Worm (Caenorhabditis elegans) whole organism, young adult: ENCODE measurements around the gene ZK228.3.
"Not testable (repeated sequence)": the region's sequence is repeated elsewhere in the genome, so short reads cannot be mapped to it uniquely, and the experiment has no call there.

Experiments
- B0019.2 ChIP-seq: fragments of 200-800 bp; sonication (Bioruptor generic); conservative IDR thresholded peaks from 2 replicates; pipeline ENCODE4 v1.3.6; 2022; ENCODE audit warnings: missing genetic modification reagents, missing genetic modification characterization, missing compliant biosample characterization
- B0035.1 ChIP-seq: sonication (generic microtip); optimal IDR thresholded peaks from 2 replicates; lab custom pipeline; 2016; ENCODE audit warnings: missing genetic modification characterization, mild to moderate bottlenecking, missing compliant biosample characterization, missing genotype, missing genetic modification reagents
- B0261.1 ChIP-seq: sonication (generic microtip); optimal IDR thresholded peaks from 2 replicates; lab custom pipeline; 2016; ENCODE audit warnings: mild to moderate bottlenecking, missing genetic modification characterization, moderate library complexity, missing compliant biosample characterization
- C06A6.2 ChIP-seq: fragments of 200-800 bp; sonication (Bioruptor generic); conservative IDR thresholded peaks from 2 replicates; pipeline ENCODE4 v1.3.6; 2022; ENCODE audit warnings: missing genetic modification characterization, missing compliant biosample characterization
- F23B12.7 ChIP-seq: sonication (generic microtip); optimal IDR thresholded peaks from 2 replicates; lab custom pipeline; 2017; ENCODE audit warnings: missing genetic modification characterization, mild to moderate bottlenecking, missing compliant biosample characterization, antibody characterized with exemption, moderate library complexity; ENCODE audit not compliant: insufficient read depth
- F39B2.1 ChIP-seq: fragments of 200-800 bp; sonication (Bioruptor generic); IDR thresholded peaks from 2 replicates; pipeline ENCODE4 v1.3.6; 2022; ENCODE audit warnings: missing genetic modification reagents, missing genetic modification characterization, missing compliant biosample characterization
- K12H6.12 ChIP-seq: fragments of 200-800 bp; sonication (Bioruptor generic); optimal IDR thresholded peaks from 2 replicates; lab custom pipeline; 2018; ENCODE audit warnings: mild to moderate bottlenecking, missing genetic modification characterization, missing compliant biosample characterization
- Y56A3A.18 ChIP-seq: fragments of 200-800 bp; sonication (Bioruptor generic); IDR thresholded peaks from 2 replicates; pipeline ENCODE4 v1.3.6; 2022; ENCODE audit warnings: missing genetic modification reagents, missing genetic modification characterization, missing compliant biosample characterization
- aptf-2 ChIP-seq: fragments of 200-800 bp; sonication (Bioruptor generic); conservative IDR thresholded peaks from 2 replicates; pipeline ENCODE4 v1.3.6; 2022; ENCODE audit warnings: missing genetic modification reagents, missing genetic modification characterization, missing compliant biosample characterization
- aptf-3 ChIP-seq: fragments of 200-800 bp; sonication (Bioruptor generic); IDR thresholded peaks from 2 replicates; pipeline ENCODE4 v1.3.6; 2022; ENCODE audit warnings: missing genetic modification characterization, missing compliant biosample characterization
- atf-7 ChIP-seq: sonication (generic microtip); optimal IDR thresholded peaks from 2 replicates; lab custom pipeline; 2017; ENCODE audit warnings: mild to moderate bottlenecking, missing genetic modification characterization, missing compliant biosample characterization
- athp-1 ChIP-seq: sonication (generic microtip); optimal IDR thresholded peaks from 2 replicates; lab custom pipeline; 2017; ENCODE audit warnings: mild to moderate bottlenecking, missing genetic modification characterization, missing compliant biosample characterization
- attf-6 ChIP-seq: fragments of 200-800 bp; sonication (Bioruptor generic); IDR thresholded peaks from 2 replicates; pipeline ENCODE4 v1.3.6; 2022; ENCODE audit warnings: missing genetic modification reagents, missing genetic modification characterization, missing compliant biosample characterization
- bed-1 ChIP-seq: fragments of 200-800 bp; sonication (Bioruptor generic); IDR thresholded peaks from 2 replicates; pipeline ENCODE4 v1.3.6; 2022; ENCODE audit warnings: missing genetic modification reagents, missing genetic modification characterization, missing compliant biosample characterization
- bed-2 ChIP-seq: fragments of 200-800 bp; sonication (Bioruptor generic); IDR thresholded peaks from 2 replicates; pipeline ENCODE4 v1.3.6; 2022; ENCODE audit warnings: missing genetic modification reagents, missing genetic modification characterization, missing compliant biosample characterization
- cebp-1 ChIP-seq, 2 experiments: fragments of 200-800 bp in 1 of 2; sonication (Bioruptor generic) in 1 of 2; sonication (generic microtip) in 1 of 2; IDR thresholded peaks in 1 of 2; optimal IDR thresholded peaks in 1 of 2; 2 replicates each; pipeline versions ENCODE4 v1.3.6 to Lab custom; 2017 to 2022; ENCODE audit warnings: missing compliant biosample characterization in 2 of 2, missing genetic modification characterization in 2 of 2, mild to moderate bottlenecking in 1 of 2, missing genetic modification reagents in 1 of 2, moderate library complexity in 1 of 2
- ceh-27 ChIP-seq: fragments of 200-800 bp; sonication (Bioruptor generic); optimal IDR thresholded peaks from 2 replicates; lab custom pipeline; 2018; ENCODE audit warnings: mild to moderate bottlenecking, missing genetic modification characterization, moderate library complexity, missing compliant biosample characterization
- ceh-58 ChIP-seq: fragments of 200-800 bp; sonication (Bioruptor generic); IDR thresholded peaks from 2 replicates; pipeline ENCODE4 v1.3.6; 2022; ENCODE audit warnings: missing genetic modification characterization, missing compliant biosample characterization
- ceh-79 ChIP-seq: sonication (generic microtip); optimal IDR thresholded peaks from 2 replicates; lab custom pipeline; 2017; ENCODE audit warnings: mild to moderate bottlenecking, missing genetic modification characterization, missing compliant biosample characterization
- chd-7 ChIP-seq: sonication (generic microtip); optimal IDR thresholded peaks from 2 replicates; lab custom pipeline; 2016; ENCODE audit warnings: mild to moderate bottlenecking, missing genetic modification characterization, moderate library complexity, missing compliant biosample characterization
- dox-1 ChIP-seq: fragments of 200-800 bp; sonication (Bioruptor generic); IDR thresholded peaks from 2 replicates; pipeline ENCODE4 v1.3.6; 2022; ENCODE audit warnings: missing genetic modification reagents, missing genetic modification characterization, missing compliant biosample characterization
- ekl-4 ChIP-seq: fragments of 200-800 bp; sonication (Bioruptor generic); IDR thresholded peaks from 2 replicates; pipeline ENCODE4 v1.3.6; 2022; ENCODE audit warnings: missing genetic modification reagents, missing genetic modification characterization, missing compliant biosample characterization
- gei-17 ChIP-seq: fragments of 200-800 bp; sonication (Bioruptor generic); optimal IDR thresholded peaks from 2 replicates; lab custom pipeline; 2018; ENCODE audit warnings: mild to moderate bottlenecking, missing genetic modification characterization, missing compliant biosample characterization
- hlh-12 ChIP-seq: sonication (generic microtip); optimal IDR thresholded peaks from 2 replicates; lab custom pipeline; 2016; ENCODE audit warnings: missing genetic modification characterization, missing compliant biosample characterization
- hmg-1.2 ChIP-seq: fragments of 200-800 bp; sonication (Bioruptor generic); IDR thresholded peaks from 2 replicates; pipeline ENCODE4 v1.3.6; 2022; ENCODE audit warnings: missing genetic modification reagents, missing genetic modification characterization, missing compliant biosample characterization
- let-526 ChIP-seq: fragments of 200-800 bp; sonication (Bioruptor generic); IDR thresholded peaks from 2 replicates; pipeline ENCODE4 v1.3.6; 2022; ENCODE audit warnings: missing genetic modification reagents, missing genetic modification characterization, missing compliant biosample characterization
- lin-35 ChIP-seq, 3 experiments: fragments of 150-350 bp in 2 of 3; sonication (generic microtip) in 1 of 3; optimal IDR thresholded peaks; 2 replicates each; lab custom pipeline; 2014 to 2018; ENCODE audit warnings: missing biosample characterization in 3 of 3, missing genetic modification characterization in 3 of 3, missing genetic modification reagents in 3 of 3
- lin-40 ChIP-seq: sonication (generic microtip); optimal IDR thresholded peaks from 2 replicates; lab custom pipeline; 2016; ENCODE audit warnings: missing genetic modification characterization, mild to moderate bottlenecking, missing compliant biosample characterization, missing genotype, missing genetic modification reagents
- madf-8 ChIP-seq: fragments of 200-800 bp; sonication (Bioruptor generic); conservative IDR thresholded peaks from 2 replicates; pipeline ENCODE4 v1.3.6; 2022; ENCODE audit warnings: missing genetic modification reagents, missing genetic modification characterization, missing compliant biosample characterization
- nhr-80 ChIP-seq: sonication (generic microtip); optimal IDR thresholded peaks from 2 replicates; lab custom pipeline; 2016; ENCODE audit warnings: missing genetic modification characterization, missing compliant biosample characterization
- pha-4 ChIP-seq: fragments of 150-350 bp; sonication (generic microtip); optimal IDR thresholded peaks from 2 replicates; lab custom pipeline; 2014; ENCODE audit warnings: missing biosample characterization, missing genetic modification reagents, missing genetic modification characterization
- rcor-1 ChIP-seq: fragments of 200-800 bp; sonication (Bioruptor generic); IDR thresholded peaks from 2 replicates; pipeline ENCODE4 v1.3.6; 2022; ENCODE audit warnings: missing genetic modification reagents, missing genetic modification characterization, missing compliant biosample characterization
- rpc-1 ChIP-seq, 2 experiments: fragments of 150-350 bp in 1 of 2; sonication (generic microtip) in 1 of 2; optimal IDR thresholded peaks; 2 replicates each; lab custom pipeline; 2014 to 2018; ENCODE audit warnings: missing biosample characterization in 1 of 2, missing genetic modification characterization in 1 of 2, missing genetic modification reagents in 1 of 2, missing genotype in 1 of 2
- sea-2 ChIP-seq: fragments of 200-800 bp; sonication (Bioruptor generic); IDR thresholded peaks from 2 replicates; pipeline ENCODE4 v1.3.6; 2022; ENCODE audit warnings: missing genetic modification characterization, missing compliant biosample characterization
- snpc-1.1 ChIP-seq: sonication (generic microtip); optimal IDR thresholded peaks from 2 replicates; lab custom pipeline; 2017; ENCODE audit warnings: missing genetic modification characterization, mild to moderate bottlenecking, missing compliant biosample characterization, antibody characterized with exemption, moderate library complexity, missing genotype, missing genetic modification reagents; ENCODE audit not compliant: insufficient read depth
- snpc-3.4 ChIP-seq: sonication (generic microtip); optimal IDR thresholded peaks from 2 replicates; lab custom pipeline; 2017; ENCODE audit warnings: missing genetic modification characterization, mild to moderate bottlenecking, missing compliant biosample characterization, antibody characterized with exemption, moderate library complexity, missing genotype, missing genetic modification reagents
- unc-62 ChIP-seq: fragments of 150-350 bp; optimal IDR thresholded peaks from 2 replicates; lab custom pipeline; 2014; ENCODE audit warnings: missing biosample characterization, missing genetic modification reagents, missing genetic modification characterization
- zfh-2 ChIP-seq: fragments of 200-800 bp; sonication (Bioruptor generic); conservative IDR thresholded peaks from 2 replicates; pipeline ENCODE4 v1.3.6; 2022; ENCODE audit warnings: missing genetic modification reagents, missing genetic modification characterization, missing compliant biosample characterization
- zim-3 ChIP-seq: sonication (generic microtip); optimal IDR thresholded peaks from 2 replicates; lab custom pipeline; 2017; ENCODE audit warnings: mild to moderate bottlenecking, missing genetic modification characterization, moderate library complexity, missing compliant biosample characterization

ZK228.3 gene

ce11 chrV:18462365-18462837, 1.4 kb upstream of the ZK228.3 start, which contains the start of gene ZK228.4:
Gene ZK228.4, plus strand, starts transcription at chrV:18462787.
- TF ChIP-seq aptf-2, result no peak
- TF ChIP-seq snpc-1.1, result no peak
- no peak for TF ChIP-seq pha-4
- peak; percentile 38 for TF ChIP-seq nhr-80 (tag; lab: Kevin White, UChicago)
- no peak for TF ChIP-seq zim-3
- TF ChIP-seq hlh-12 (tag; lab: Kevin White, UChicago), result no peak
- TF ChIP-seq lin-35 (GFP tag; optimal IDR thresholded peaks at IDR 0.05; lab: Kevin White, UChicago), result no peak
- TF ChIP-seq bed-2 (GFP tag; lab: Robert Waterston, UW), result no peak
- TF ChIP-seq, all 124 proteins: peak for 1

- TF ChIP-seq madf-8 (GFP tag; lab: Robert Waterston, UW) (no peak), hlh-12 (tag; lab: Kevin White, UChicago) (no peak), F39B2.1 (GFP tag; lab: Robert Waterston, UW) (no peak), zfh-2 (GFP tag; lab: Robert Waterston, UW) (no peak), hmg-1.2 (GFP tag; lab: Robert Waterston, UW) (no peak), gei-17 (GFP tag; lab: Kevin White, UChicago) (no peak), let-526 (GFP tag; lab: Robert Waterston, UW) (no peak), unc-62 (GFP tag; lab: Kevin White, UChicago) (no peak)
Measured at ce11 chrV:18456574-18456973, 4.5 kb downstream of the ZK228.3 start, which contains the start of gene ZK228.10. Gene ZK228.10, plus strand, starts transcription at chrV:18456874.

ce11 chrV:18444118-18444517, 16.9 kb downstream of the ZK228.3 start, which contains the start of gene ZK228.1:
Gene ZK228.1, plus strand, starts transcription at chrV:18444418.
- TF ChIP-seq sea-2 (GFP tag; lab: Robert Waterston, UW) (no peak), pha-4 (no peak), chd-7 (no peak), let-526 (GFP tag; lab: Robert Waterston, UW) (no peak), cebp-1 (GFP tag; IDR thresholded peaks at IDR 0.05; lab: Robert Waterston, UW) (no peak), cebp-1 (tag; optimal IDR thresholded peaks at IDR 0.05; lab: Kevin White, UChicago) (no peak), ekl-4 (GFP tag; lab: Robert Waterston, UW) (no peak), F23B12.7 (tag; lab: Kevin White, UChicago) (no peak), attf-6 (GFP tag; lab: Robert Waterston, UW) (no peak), B0261.1 (tag; lab: Kevin White, UChicago) (no peak), bed-1 (GFP tag; lab: Robert Waterston, UW) (no peak), B0019.2 (GFP tag; lab: Robert Waterston, UW) (no peak)

ce11 chrV:18439469-18439868, 21.6 kb downstream of the ZK228.3 start, which contains the start of gene ZK262.9:
Gene ZK262.9, plus strand, starts transcription at chrV:18439769.
- not testable (repeated sequence) for TF ChIP-seq ceh-27 (GFP tag; lab: Kevin White, UChicago); Y56A3A.18 (GFP tag; lab: Robert Waterston, UW); snpc-3.4 (tag; lab: Kevin White, UChicago)

ce11 chrV:18438081-18438480, 23.0 kb downstream of the ZK228.3 start, which contains the start of gene ZK262.8:
Gene ZK262.8, plus strand, starts transcription at chrV:18438381.
- no peak for TF ChIP-seq unc-62 (GFP tag; lab: Kevin White, UChicago)
- no peak for TF ChIP-seq bed-2 (GFP tag; lab: Robert Waterston, UW)
- TF ChIP-seq C06A6.2 (GFP tag; lab: Robert Waterston, UW), result no peak
- no peak for TF ChIP-seq lin-40 (tag; lab: Kevin White, UChicago)
- TF ChIP-seq ceh-79, result no peak
- TF ChIP-seq aptf-3 (GFP tag; lab: Robert Waterston, UW), result no peak
- TF ChIP-seq athp-1 (tag; lab: Kevin White, UChicago), result no peak
- no peak for TF ChIP-seq K12H6.12 (tag; lab: Kevin White, UChicago)
- no peak for TF ChIP-seq rcor-1 (GFP tag; lab: Robert Waterston, UW)
- TF ChIP-seq B0035.1 (tag; lab: Kevin White, UChicago), result no peak
- TF ChIP-seq zfh-2 (GFP tag; lab: Robert Waterston, UW), result no peak
- no peak for TF ChIP-seq gei-17 (GFP tag; lab: Kevin White, UChicago)
- TF ChIP-seq bed-1 (GFP tag; lab: Robert Waterston, UW), result no peak
- no peak for TF ChIP-seq atf-7
- TF ChIP-seq dox-1 (GFP tag; lab: Robert Waterston, UW), result no peak
- no peak for TF ChIP-seq rpc-1 (optimal IDR thresholded peaks at IDR 0.05; lab: Kevin White, UChicago)
- no peak for TF ChIP-seq rpc-1 (tag; optimal IDR thresholded peaks at IDR 0.05; lab: Kevin White, UChicago)
- TF ChIP-seq ceh-58, result no peak
